Worm (Caenorhabditis elegans) whole organism, L4/young adult: Measurements from ENCODE around the gene Y94H6A.10.
"Not testable (repeated sequence)": the region's sequence is repeated elsewhere in the genome, so short reads cannot be mapped to it uniquely, and the experiment has no call there.

ENCODE experiments used
- W03F9.2 ChIP-seq: fragments of 150-350 bp; optimal IDR thresholded peaks from 2 replicates; lab custom pipeline; 2014; ENCODE audit warnings: missing biosample characterization, missing genetic modification characterization
- dao-5 ChIP-seq: sonication (generic microtip); optimal IDR thresholded peaks from 2 replicates; lab custom pipeline; 2016; ENCODE audit warnings: missing genotype, missing genetic modification characterization, moderate library complexity, missing compliant biosample characterization
- him-1 ChIP-seq: sonication (generic microtip); optimal IDR thresholded peaks from 2 replicates; lab custom pipeline; 2016; ENCODE audit warnings: missing genotype, missing genetic modification reagents, missing genetic modification characterization, missing compliant biosample characterization

- TF ChIP-seq him-1, W03F9.2, dao-5 (tag; lab: Kevin White, UChicago): not testable (repeated sequence)
These were observed 6.0 kb upstream of the Y94H6A.10 start, which contains the start of gene Y94H6A.7 for ce11 chrIV:2716474-2716873.
